Worm (Caenorhabditis elegans) whole organism, late embryonic: ENCODE data around the gene ptr-20.

Experiments used
- C08G9.2 ChIP-seq: sonication (generic microtip); optimal IDR thresholded peaks from 2 replicates; lab custom pipeline; 2016; ENCODE audit warnings: mild to moderate bottlenecking, missing genetic modification characterization, moderate library complexity, missing compliant biosample characterization
- F13H6.1 ChIP-seq: sonication (generic microtip); optimal IDR thresholded peaks from 2 replicates; lab custom pipeline; 2016; ENCODE audit warnings: missing genetic modification characterization, missing compliant biosample characterization
- T23F11.4 ChIP-seq: fragments of 200-800 bp; sonication (Bioruptor generic); optimal IDR thresholded peaks from 2 replicates; lab custom pipeline; 2018; ENCODE audit warnings: mild to moderate bottlenecking, missing genetic modification characterization, missing compliant biosample characterization
- ahr-1 ChIP-seq: sonication (generic microtip); optimal IDR thresholded peaks from 2 replicates; lab custom pipeline; 2016; ENCODE audit warnings: missing genetic modification characterization, missing compliant biosample characterization
- ceh-18 ChIP-seq: sonication (generic microtip); optimal IDR thresholded peaks from 2 replicates; lab custom pipeline; 2016; ENCODE audit warnings: missing genetic modification characterization, missing compliant biosample characterization
- ceh-19 ChIP-seq: fragments of 200-800 bp; sonication (Bioruptor generic); optimal IDR thresholded peaks from 2 replicates; lab custom pipeline; 2018; ENCODE audit warnings: mild to moderate bottlenecking, missing genetic modification characterization, missing compliant biosample characterization
- ceh-2 ChIP-seq: sonication (generic microtip); optimal IDR thresholded peaks from 2 replicates; lab custom pipeline; 2016; ENCODE audit warnings: missing genotype, missing genetic modification characterization, missing compliant biosample characterization
- ceh-22 ChIP-seq: sonication (generic microtip); optimal IDR thresholded peaks from 2 replicates; lab custom pipeline; 2017; ENCODE audit warnings: missing biosample characterization, missing genetic modification characterization
- ceh-30 ChIP-seq: fragments of 150-350 bp; optimal IDR thresholded peaks from 2 replicates; lab custom pipeline; 2014; ENCODE audit warnings: missing biosample characterization, missing genetic modification characterization
- ceh-31 ChIP-seq: sonication (generic microtip); optimal IDR thresholded peaks from 2 replicates; lab custom pipeline; 2016; ENCODE audit warnings: missing genetic modification characterization, missing compliant biosample characterization
- ceh-34 ChIP-seq: sonication (generic microtip); optimal IDR thresholded peaks from 2 replicates; lab custom pipeline; 2016; ENCODE audit warnings: mild to moderate bottlenecking, missing genetic modification characterization, missing compliant biosample characterization
- ceh-48 ChIP-seq: sonication (generic microtip); optimal IDR thresholded peaks from 2 replicates; lab custom pipeline; 2016; ENCODE audit warnings: missing genetic modification characterization, inconsistent platforms, missing compliant biosample characterization
- ceh-6 ChIP-seq: fragments of 200-800 bp; sonication (Bioruptor generic); optimal IDR thresholded peaks from 2 replicates; lab custom pipeline; 2018; ENCODE audit warnings: mild to moderate bottlenecking, missing genetic modification characterization, missing compliant biosample characterization
- ceh-9 ChIP-seq: sonication (generic microtip); optimal IDR thresholded peaks from 2 replicates; lab custom pipeline; 2016; ENCODE audit warnings: mild to moderate bottlenecking, missing genetic modification characterization, inconsistent platforms, missing compliant biosample characterization
- che-1 ChIP-seq: sonication (generic microtip); optimal IDR thresholded peaks from 2 replicates; lab custom pipeline; 2016; ENCODE audit warnings: mild to moderate bottlenecking, missing genetic modification characterization, missing compliant biosample characterization
- dve-1 ChIP-seq: sonication (generic microtip); optimal IDR thresholded peaks from 2 replicates; lab custom pipeline; 2017; ENCODE audit warnings: antibody characterized with exemption, mild to moderate bottlenecking, missing genetic modification characterization, missing compliant biosample characterization
- ets-4 ChIP-seq: sonication (generic microtip); optimal IDR thresholded peaks from 2 replicates; lab custom pipeline; 2016; ENCODE audit warnings: missing genetic modification characterization, missing compliant biosample characterization
- fkh-6 ChIP-seq: sonication (generic microtip); optimal IDR thresholded peaks from 2 replicates; lab custom pipeline; 2016; ENCODE audit warnings: missing genetic modification characterization, missing compliant biosample characterization
- hlh-13 ChIP-seq: fragments of 200-800 bp; sonication (Bioruptor generic); optimal IDR thresholded peaks from 2 replicates; lab custom pipeline; 2018; ENCODE audit warnings: mild to moderate bottlenecking, missing genetic modification characterization, missing compliant biosample characterization
- hlh-15 ChIP-seq: sonication (generic microtip); optimal IDR thresholded peaks from 2 replicates; lab custom pipeline; 2016; ENCODE audit warnings: missing genetic modification characterization, missing compliant biosample characterization
- lim-6 ChIP-seq: sonication (generic microtip); optimal IDR thresholded peaks from 2 replicates; lab custom pipeline; 2016; ENCODE audit warnings: missing genetic modification characterization, missing compliant biosample characterization
- nfya-1 ChIP-seq: sonication (generic microtip); optimal IDR thresholded peaks from 2 replicates; lab custom pipeline; 2017; ENCODE audit warnings: missing genetic modification characterization, mild to moderate bottlenecking, missing compliant biosample characterization, antibody characterized with exemption, moderate library complexity
- nhr-11 ChIP-seq: fragments of 150-350 bp; optimal IDR thresholded peaks from 2 replicates; lab custom pipeline; 2014; ENCODE audit warnings: missing biosample characterization, missing genetic modification characterization
- nhr-232 ChIP-seq: sonication (generic microtip); optimal IDR thresholded peaks from 2 replicates; lab custom pipeline; 2016; ENCODE audit warnings: missing genetic modification characterization, missing compliant biosample characterization
- npax-4 ChIP-seq: sonication (generic microtip); optimal IDR thresholded peaks from 2 replicates; lab custom pipeline; 2016; ENCODE audit warnings: missing genetic modification characterization, missing compliant biosample characterization
- odd-2 ChIP-seq: sonication (generic microtip); optimal IDR thresholded peaks from 2 replicates; lab custom pipeline; 2017; ENCODE audit warnings: antibody characterized with exemption, mild to moderate bottlenecking, missing genetic modification characterization, missing compliant biosample characterization
- pat-9 ChIP-seq: fragments of 200-800 bp; sonication (Bioruptor generic); optimal IDR thresholded peaks from 2 replicates; lab custom pipeline; 2018; ENCODE audit warnings: mild to moderate bottlenecking, missing genetic modification characterization, moderate library complexity, missing compliant biosample characterization
- pax-1 ChIP-seq: fragments of 150-350 bp; optimal IDR thresholded peaks from 2 replicates; lab custom pipeline; 2014; ENCODE audit warnings: missing biosample characterization, missing genetic modification characterization
- pha-2 ChIP-seq: sonication (generic microtip); optimal IDR thresholded peaks from 2 replicates; lab custom pipeline; 2017; ENCODE audit warnings: mild to moderate bottlenecking, missing genetic modification characterization, missing compliant biosample characterization
- pros-1 ChIP-seq: fragments of 150-350 bp; optimal IDR thresholded peaks from 2 replicates; lab custom pipeline; 2014; ENCODE audit warnings: missing biosample characterization, missing genetic modification reagents, missing genetic modification characterization
- ref-2 ChIP-seq: sonication (generic microtip); optimal IDR thresholded peaks from 2 replicates; lab custom pipeline; 2016; ENCODE audit warnings: missing genetic modification characterization, missing compliant biosample characterization
- rnt-1 ChIP-seq: sonication (generic microtip); optimal IDR thresholded peaks from 2 replicates; lab custom pipeline; 2016; ENCODE audit warnings: missing genetic modification characterization, missing compliant biosample characterization
- sox-2 ChIP-seq: fragments of 200-800 bp; sonication (Bioruptor generic); IDR thresholded peaks from 2 replicates; pipeline ENCODE4 v1.3.6; 2022; ENCODE audit warnings: missing genetic modification reagents, missing genetic modification characterization, missing compliant biosample characterization
- sox-4 ChIP-seq: sonication (generic microtip); optimal IDR thresholded peaks from 2 replicates; lab custom pipeline; 2017; ENCODE audit warnings: mild to moderate bottlenecking, missing genetic modification characterization, inconsistent platforms, missing compliant biosample characterization
- syd-9 ChIP-seq: sonication (generic microtip); optimal IDR thresholded peaks from 2 replicates; lab custom pipeline; 2016; ENCODE audit warnings: mild to moderate bottlenecking, missing genetic modification characterization, moderate library complexity, missing compliant biosample characterization
- tbx-2 ChIP-seq: sonication (generic microtip); optimal IDR thresholded peaks from 2 replicates; lab custom pipeline; 2016; ENCODE audit warnings: missing genetic modification characterization, missing compliant biosample characterization
- ttx-3 ChIP-seq: sonication (generic microtip); optimal IDR thresholded peaks from 2 replicates; lab custom pipeline; 2016; ENCODE audit warnings: missing genetic modification reagents, missing genetic modification characterization, missing compliant biosample characterization
- unc-3 ChIP-seq, 2 experiments: fragments of 200-800 bp in 1 of 2; sonication (Bioruptor generic) in 1 of 2; sonication (generic microtip) in 1 of 2; conservative IDR thresholded peaks in 1 of 2; optimal IDR thresholded peaks in 1 of 2; 2 replicates each; pipeline versions ENCODE4 v1.3.6 to Lab custom; 2016 to 2022; ENCODE audit warnings: missing compliant biosample characterization in 2 of 2, missing genetic modification characterization in 2 of 2, missing genetic modification reagents in 1 of 2
- zip-5 ChIP-seq: sonication (generic microtip); optimal IDR thresholded peaks from 2 replicates; lab custom pipeline; 2016; ENCODE audit warnings: missing genetic modification characterization, missing compliant biosample characterization
- ztf-16 ChIP-seq: sonication (generic microtip); optimal IDR thresholded peaks from 2 replicates; lab custom pipeline; 2017; ENCODE audit warnings: missing genetic modification characterization, missing compliant biosample characterization

Gene ptr-20

ce11 chrII:15165681-15166235 lies 7.8 kb downstream of the ptr-20 start, which contains the start of gene gst-27 (continued):
- peak; percentile 74 for TF ChIP-seq sox-2 (GFP tag; lab: Robert Waterston, UW)
- TF ChIP-seq C08G9.2 (tag; lab: Kevin White, UChicago): peak; percentile 75
- no peak for TF ChIP-seq ceh-9
- TF ChIP-seq pha-2 (tag; lab: Kevin White, UChicago): peak; percentile 54
- peak; percentile 81 for TF ChIP-seq pat-9
- peak; percentile 74 for TF ChIP-seq ttx-3 (tag; lab: Kevin White, UChicago)
- TF ChIP-seq ahr-1 (tag; lab: Kevin White, UChicago): peak; percentile 63
- TF ChIP-seq pros-1: peak; percentile 57
- TF ChIP-seq ceh-48 (tag; lab: Kevin White, UChicago): peak; percentile 71
- peak; percentile 87 for TF ChIP-seq nfya-1 (tag; lab: Kevin White, UChicago)
- TF ChIP-seq ceh-30: peak; percentile 48
- peak; percentile 79 for TF ChIP-seq fkh-6 (tag; lab: Kevin White, UChicago)
- peak; percentile 83 for TF ChIP-seq ceh-18
- peak; percentile 58 for TF ChIP-seq ets-4 (tag; lab: Kevin White, UChicago)
- TF ChIP-seq hlh-13: peak; percentile 69
- peak; percentile 86 for TF ChIP-seq ztf-16 (tag; lab: Kevin White, UChicago)
- TF ChIP-seq unc-3 (GFP tag; conservative IDR thresholded peaks at IDR 0.05; lab: Robert Waterston, UW): peak; percentile 52; the same call in 1 of the 2 replicates
- TF ChIP-seq unc-3 (tag; optimal IDR thresholded peaks at IDR 0.05; lab: Kevin White, UChicago): peak; percentile 24
- TF ChIP-seq dve-1 (tag; lab: Kevin White, UChicago): peak; percentile 86
- TF ChIP-seq sox-4 (tag; lab: Kevin White, UChicago): peak; percentile 87
- TF ChIP-seq npax-4 (tag; lab: Kevin White, UChicago): peak; percentile 62
- peak; percentile 82 for TF ChIP-seq rnt-1 (tag; lab: Kevin White, UChicago)
- peak; percentile 81 for TF ChIP-seq ref-2 (tag; lab: Kevin White, UChicago)
- peak; percentile 74 for TF ChIP-seq F13H6.1 (tag; lab: Kevin White, UChicago)
- TF ChIP-seq lim-6 (tag; lab: Kevin White, UChicago): peak; percentile 47
- TF ChIP-seq odd-2 (tag; lab: Kevin White, UChicago): peak; percentile 50
- peak; percentile 48 for TF ChIP-seq ceh-2 (tag; lab: Kevin White, UChicago)
- peak; percentile 75 for TF ChIP-seq syd-9 (tag; lab: Kevin White, UChicago)
- TF ChIP-seq tbx-2 (tag; lab: Kevin White, UChicago): peak; percentile 70
- TF ChIP-seq ceh-31 (tag; lab: Kevin White, UChicago): peak; percentile 73
- TF ChIP-seq pax-1 (tag; lab: Kevin White, UChicago): no peak
- peak; percentile 66 for TF ChIP-seq T23F11.4
- TF ChIP-seq zip-5: peak; percentile 53
- TF ChIP-seq che-1 (tag; lab: Kevin White, UChicago): peak; percentile 82
- peak; percentile 85 for TF ChIP-seq ceh-6 (GFP tag; lab: Kevin White, UChicago)
- TF ChIP-seq ceh-19 (GFP tag; lab: Kevin White, UChicago): peak; percentile 86
- peak; percentile 23 for TF ChIP-seq ceh-22 (tag; lab: Kevin White, UChicago)

ce11 chrII:15167340-15167739 lies 9.4 kb downstream of the ptr-20 start, which contains the start of gene gst-28:
Gene gst-28, minus strand, starts transcription at chrII:15167577.
- TF ChIP-seq rnt-1 (tag; lab: Kevin White, UChicago) (no peak), nhr-11 (tag; lab: Kevin White, UChicago) (no peak), hlh-15 (tag; lab: Kevin White, UChicago) (no peak), nhr-232 (tag; lab: Kevin White, UChicago) (no peak), T23F11.4 (no peak), ceh-22 (tag; lab: Kevin White, UChicago) (no peak), ceh-34 (tag; lab: Kevin White, UChicago) (no peak)
